Worm (Caenorhabditis elegans): ENCODE measurements around the gene F17C8.7.
A peak's percentile ranks its signal among the peaks of the same experiment; 100 is the strongest.

F17C8.7 gene

DNA sequence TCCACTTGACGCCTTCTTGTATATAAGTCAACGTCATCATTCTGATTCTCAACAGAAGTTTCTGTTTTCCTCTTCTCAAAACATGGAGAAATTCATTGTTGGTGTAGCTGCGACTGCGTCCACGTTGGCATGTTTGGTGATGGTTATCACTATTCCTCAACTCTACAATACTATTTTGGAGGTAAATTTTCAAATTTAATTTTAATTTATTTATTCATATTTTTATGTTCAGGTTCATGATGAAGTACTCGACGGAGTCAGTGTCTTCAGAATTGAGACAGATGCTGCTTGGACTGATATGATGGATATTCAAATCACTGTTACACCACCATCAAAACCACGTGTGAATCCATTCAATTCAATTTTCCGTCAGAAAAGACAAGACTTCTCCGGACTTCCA, 12.6 kb downstream of the F17C8.7 start, which contains the start of gene col-89:
TSS of gene col-89 (plus strand) at position 19 of the 400 bp plus-strand sequence.
- no peak for TF ChIP-seq ceh-45 (GFP tag; IDR thresholded peaks at IDR 0.05)
- TF ChIP-seq madf-2 (tag; optimal IDR thresholded peaks at IDR 0.05) = no peak
- TF ChIP-seq mec-3 (tag; optimal IDR thresholded peaks at IDR 0.05; ENCODE audit: borderline replicate concordance) = no peak
- no peak for TF ChIP-seq lin-11 (tag; optimal IDR thresholded peaks at IDR 0.05)
- no peak for TF ChIP-seq sdc-2 (tag; optimal IDR thresholded peaks at IDR 0.05)
- no peak for TF ChIP-seq ttx-3 (tag; optimal IDR thresholded peaks at IDR 0.05)
- no peak for TF ChIP-seq elt-2 (tag; optimal IDR thresholded peaks at IDR 0.05)
- TF ChIP-seq unc-3 (GFP tag; conservative IDR thresholded peaks at IDR 0.05) = no peak
- no peak for TF ChIP-seq unc-3 (tag; optimal IDR thresholded peaks at IDR 0.05)
- TF ChIP-seq pag-3 (tag; optimal IDR thresholded peaks at IDR 0.05; ENCODE audit: borderline replicate concordance) = no peak
- TF ChIP-seq npax-4 (tag; optimal IDR thresholded peaks at IDR 0.05) = no peak
- TF ChIP-seq pha-4 (tag; optimal IDR thresholded peaks at IDR 0.05) = no peak
- no peak for TF ChIP-seq lim-6 (tag; optimal IDR thresholded peaks at IDR 0.05)
- no peak for TF ChIP-seq pha-2 (tag; optimal IDR thresholded peaks at IDR 0.05)
- no peak for TF ChIP-seq C38D4.7 (GFP tag; optimal IDR thresholded peaks at IDR 0.05)
- no peak for TF ChIP-seq hlh-13 (GFP tag; optimal IDR thresholded peaks at IDR 0.05)
- no peak for TF ChIP-seq ceh-6 (GFP tag; optimal IDR thresholded peaks at IDR 0.05)
- TF ChIP-seq tbx-2 (tag; optimal IDR thresholded peaks at IDR 0.05) = no peak
- no peak for TF ChIP-seq zip-5 (tag; optimal IDR thresholded peaks at IDR 0.05)

ce11 chrIII:4748666-4749065, 13.1 kb downstream of the F17C8.7 start:
- TF ChIP-seq T23F11.4 (GFP tag; optimal IDR thresholded peaks at IDR 0.05) (no peak), ahr-1 (tag; optimal IDR thresholded peaks at IDR 0.05) (no peak), ceh-9 (tag; optimal IDR thresholded peaks at IDR 0.05) (no peak), C08G9.2 (tag; optimal IDR thresholded peaks at IDR 0.05) (peak; percentile 22), C38D4.7 (GFP tag; optimal IDR thresholded peaks at IDR 0.05) (no peak), rnt-1 (tag; optimal IDR thresholded peaks at IDR 0.05) (no peak)

ce11 chrIII:4754001-4754561, 18.5 kb downstream of the F17C8.7 start, which contains the start of the genes rps-0 and rbg-3:
rps-0 (minus strand) TSS chrIII:4754051.
rbg-3 (plus strand) TSS chrIII:4754424.
- peak; percentile 33 for TF ChIP-seq elt-2 (tag; optimal IDR thresholded peaks at IDR 0.05)
- TF ChIP-seq unc-3 (GFP tag; conservative IDR thresholded peaks at IDR 0.05) = no peak
- TF ChIP-seq unc-3 (tag; optimal IDR thresholded peaks at IDR 0.05) = no peak
- TF ChIP-seq nhr-232 (tag; optimal IDR thresholded peaks at IDR 0.05) = no peak
- peak; percentile 29 for TF ChIP-seq ref-2 (tag; optimal IDR thresholded peaks at IDR 0.05)
- no peak for TF ChIP-seq sdc-2 (tag; optimal IDR thresholded peaks at IDR 0.05)
- no peak for TF ChIP-seq hlh-15 (tag; optimal IDR thresholded peaks at IDR 0.05)
- peak; percentile 9 for TF ChIP-seq tbx-7 (tag; optimal IDR thresholded peaks at IDR 0.05)
- no peak for TF ChIP-seq ttx-3 (tag; optimal IDR thresholded peaks at IDR 0.05)
- TF ChIP-seq nfya-1 (tag; optimal IDR thresholded peaks at IDR 0.05) = peak; percentile 87
- peak; percentile 4 for TF ChIP-seq unc-86 (tag; optimal IDR thresholded peaks at IDR 0.05)
- peak; percentile 19 for TF ChIP-seq hlh-30 (tag; optimal IDR thresholded peaks at IDR 0.05; ENCODE audit: insufficient read depth)
- peak; percentile 75 for TF ChIP-seq ceh-31 (tag; optimal IDR thresholded peaks at IDR 0.05)
- TF ChIP-seq pax-1 (tag; optimal IDR thresholded peaks at IDR 0.05) = peak; percentile 92
- TF ChIP-seq gmeb-2 (tag; optimal IDR thresholded peaks at IDR 0.05) = no peak
- no peak for TF ChIP-seq fkh-6 (tag; optimal IDR thresholded peaks at IDR 0.05)
- TF ChIP-seq che-1 (tag; optimal IDR thresholded peaks at IDR 0.05) = no peak
- peak; percentile 70 for TF ChIP-seq ets-4 (tag; optimal IDR thresholded peaks at IDR 0.05)
- peak; percentile 9 for TF ChIP-seq ceh-48 (tag; optimal IDR thresholded peaks at IDR 0.05)
- TF ChIP-seq rnt-1 (tag; optimal IDR thresholded peaks at IDR 0.05) = peak; percentile 21
- TF ChIP-seq ama-1 (optimal IDR thresholded peaks at IDR 0.05) = no peak
- no peak for TF ChIP-seq lin-11 (tag; optimal IDR thresholded peaks at IDR 0.05)
- TF ChIP-seq elt-4 (tag; optimal IDR thresholded peaks at IDR 0.05) = no peak
- no peak for TF ChIP-seq K02D7.2 (tag; optimal IDR thresholded peaks at IDR 0.05)
- TF ChIP-seq pha-2 (tag; optimal IDR thresholded peaks at IDR 0.05) = no peak
- TF ChIP-seq ceh-9 (tag; optimal IDR thresholded peaks at IDR 0.05) = no peak
- peak; percentile 67 for TF ChIP-seq dve-1 (tag; optimal IDR thresholded peaks at IDR 0.05)
- peak; percentile 56 for TF ChIP-seq tbx-2 (tag; optimal IDR thresholded peaks at IDR 0.05)
- no peak for TF ChIP-seq zip-5 (tag; optimal IDR thresholded peaks at IDR 0.05)
- no peak for TF ChIP-seq T23F11.4 (GFP tag; optimal IDR thresholded peaks at IDR 0.05)
- no peak for TF ChIP-seq pros-1 (tag; optimal IDR thresholded peaks at IDR 0.05)
- peak; percentile 57 for TF ChIP-seq unc-55 (GFP tag; optimal IDR thresholded peaks at IDR 0.05)
- no peak for TF ChIP-seq ceh-6 (GFP tag; optimal IDR thresholded peaks at IDR 0.05)
- no peak for TF ChIP-seq nhr-11 (tag; optimal IDR thresholded peaks at IDR 0.05)
- peak; percentile 70 for TF ChIP-seq ceh-14 (tag; optimal IDR thresholded peaks at IDR 0.05)
- TF ChIP-seq npax-4 (tag; optimal IDR thresholded peaks at IDR 0.05) = no peak
- peak; percentile 22 for TF ChIP-seq ceh-34 (tag; optimal IDR thresholded peaks at IDR 0.05)
- no peak for TF ChIP-seq sox-2 (GFP tag; IDR thresholded peaks at IDR 0.05)

Data from whole organism, late embryonic.